Fruit fly (Drosophila melanogaster) whole organism, larva: ENCODE data around the gene CG11436.

ENCODE experiments used
- noc ChIP-seq: fragments of 200-800 bp; sonication (Bioruptor generic); optimal IDR thresholded peaks from 3 replicates; lab custom pipeline; 2019; ENCODE audit warnings: missing biosample characterization, mild to moderate bottlenecking, missing genetic modification characterization, moderate library complexity

CG11436 gene

dm6 chrX:4555833-4556232 lies 4.2 kb upstream of the CG11436 start:
- TF ChIP-seq noc (tag; lab: Kevin White, UChicago) = no peak

dm6 chrX:4554718-4555117 lies 3.0 kb upstream of the CG11436 start:
- no peak for TF ChIP-seq noc (tag; lab: Kevin White, UChicago)

dm6 chrX:4553999-4554398 lies 2.3 kb upstream of the CG11436 start, which contains the start of gene CG11444:
TSS of gene CG11444 (minus strand) at chrX:4554398.
- TF ChIP-seq noc (tag; lab: Kevin White, UChicago) = peak; percentile 26

dm6 chrX:4548611-4549120 lies 3.0 kb downstream of the CG11436 start, which contains the start of the genes Usf and CG15912:
TSS of gene Usf (minus strand) at chrX:4548794.
TSS of gene CG15912 (plus strand) at chrX:4549070.
- no peak for TF ChIP-seq noc (tag; lab: Kevin White, UChicago)

DNA sequence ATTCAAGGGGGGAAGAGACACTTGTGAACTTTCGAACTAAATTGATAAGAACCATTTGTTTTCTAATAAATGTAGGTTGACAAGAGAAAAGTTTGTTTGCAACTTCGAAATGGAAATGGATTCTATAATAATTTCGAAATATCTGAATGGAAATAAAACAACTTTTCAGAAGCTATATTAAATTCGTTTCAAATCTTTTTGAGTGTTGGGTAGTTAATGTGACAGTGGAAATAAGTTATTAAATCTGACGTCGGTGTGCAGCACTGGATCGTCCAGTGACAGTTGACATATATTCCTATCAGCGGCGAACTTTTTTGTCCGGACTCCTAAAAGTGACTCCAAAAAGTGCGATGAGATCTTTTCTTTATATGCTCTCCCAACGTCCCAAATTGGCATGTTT lies 9.3 kb downstream of the CG11436 start, which contains the start of gene CG3568:
Gene CG3568 (plus strand): TSS at position 278 of the 400 bp plus-strand sequence.
- TF ChIP-seq noc (tag; lab: Kevin White, UChicago) = no peak

DNA sequence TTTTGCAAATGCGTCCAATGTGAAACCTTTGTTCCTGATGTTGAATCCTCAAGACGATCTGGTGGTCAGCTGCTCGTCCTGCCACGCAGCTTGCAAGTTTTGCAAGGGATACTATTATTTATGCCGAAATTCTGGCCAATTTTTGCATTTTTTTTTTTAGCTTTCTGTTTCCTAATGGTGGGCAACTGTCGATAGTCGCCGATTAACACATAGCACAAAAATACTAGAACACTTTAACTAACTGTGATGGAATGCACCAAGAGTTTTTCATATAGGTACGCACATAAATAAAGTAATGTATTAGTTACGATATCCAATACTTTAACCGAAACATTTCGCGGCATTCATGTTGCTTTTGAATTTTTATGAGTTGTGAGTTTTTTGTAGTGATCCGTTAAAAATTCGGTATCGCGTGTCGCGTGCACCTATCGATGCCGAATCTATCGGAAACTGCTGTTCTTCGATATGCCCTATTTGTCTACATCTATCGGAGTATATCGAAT lies 11.2 kb downstream of the CG11436 start, which contains the start of the genes rb and CHOp24:
Gene rb (minus strand): TSS at position 197 of the 503 bp plus-strand sequence.
Gene CHOp24 (plus strand): TSS at position 479 of the 503 bp plus-strand sequence.
- no peak for TF ChIP-seq noc (tag; lab: Kevin White, UChicago)

- no peak for TF ChIP-seq noc (tag; lab: Kevin White, UChicago)
These were observed 17.7 kb downstream of the CG11436 start for dm6 chrX:4534002-4534401.

- no peak for TF ChIP-seq noc (tag; lab: Kevin White, UChicago)
These were observed 21.8 kb downstream of the CG11436 start, which contains the start of gene CG3556 for dm6 chrX:4529909-4530308. TSS of gene CG3556 (plus strand) at chrX:4530231.

DNA sequence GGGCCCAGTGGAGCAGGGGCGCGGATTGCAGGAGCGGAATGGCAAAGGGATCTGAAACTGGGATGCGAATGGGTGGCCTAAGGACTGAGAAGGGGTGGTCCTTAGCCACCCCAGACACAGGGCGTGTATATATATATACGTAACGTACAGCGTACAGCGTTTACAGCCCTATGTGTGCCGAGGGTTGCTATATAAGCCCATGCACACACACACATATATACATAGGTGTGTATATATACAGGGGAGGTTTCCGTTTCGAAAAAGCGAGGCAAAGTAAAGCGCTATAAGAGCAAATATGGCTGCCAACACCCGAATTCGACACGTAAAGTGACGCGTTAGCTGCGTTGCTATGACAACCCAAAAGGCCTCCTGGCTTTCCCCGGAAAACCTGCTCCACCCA lies 24.9 kb downstream of the CG11436 start:
- no peak for TF ChIP-seq noc (tag; lab: Kevin White, UChicago)

DNA sequence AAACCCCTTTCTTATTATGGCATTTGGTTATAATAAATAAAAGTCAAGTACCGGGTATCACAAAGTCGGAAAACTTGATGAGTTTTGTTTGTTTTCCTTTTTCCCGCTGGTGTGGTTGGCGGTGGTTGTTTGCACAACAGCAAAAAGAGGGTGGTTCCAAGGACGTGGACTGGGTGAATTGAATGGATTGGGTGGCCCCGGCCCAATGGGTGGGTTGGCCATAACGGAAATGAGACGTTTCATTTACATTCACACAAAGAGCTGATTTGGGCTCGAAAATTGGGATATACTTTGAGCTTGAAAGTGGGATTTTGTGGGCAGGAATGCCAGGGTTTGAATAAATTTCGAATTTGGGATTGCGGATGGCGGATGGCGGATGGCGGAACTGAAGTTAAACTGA lies 30.8 kb downstream of the CG11436 start:
- no peak for TF ChIP-seq noc (tag; lab: Kevin White, UChicago)

DNA sequence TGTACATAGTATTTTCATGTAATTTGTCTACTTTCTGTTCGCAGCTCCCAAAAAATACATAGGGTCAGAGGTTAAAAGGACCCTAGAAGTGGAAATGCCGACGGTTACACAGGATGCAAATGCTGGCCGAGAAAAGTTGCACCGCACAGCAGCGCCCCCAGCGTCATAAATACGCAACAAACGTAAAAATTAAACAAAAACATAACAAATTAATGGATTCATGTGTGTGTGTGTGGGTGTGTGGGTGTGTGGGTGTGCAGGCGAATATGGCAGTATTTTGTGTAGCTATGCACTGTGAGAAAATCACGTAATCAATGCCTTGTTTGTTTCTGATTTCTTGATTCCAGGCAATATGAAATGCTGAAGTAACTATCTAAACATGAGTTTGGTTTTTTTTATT lies 40.1 kb downstream of the CG11436 start:
- no peak for TF ChIP-seq noc (tag; lab: Kevin White, UChicago)

DNA sequence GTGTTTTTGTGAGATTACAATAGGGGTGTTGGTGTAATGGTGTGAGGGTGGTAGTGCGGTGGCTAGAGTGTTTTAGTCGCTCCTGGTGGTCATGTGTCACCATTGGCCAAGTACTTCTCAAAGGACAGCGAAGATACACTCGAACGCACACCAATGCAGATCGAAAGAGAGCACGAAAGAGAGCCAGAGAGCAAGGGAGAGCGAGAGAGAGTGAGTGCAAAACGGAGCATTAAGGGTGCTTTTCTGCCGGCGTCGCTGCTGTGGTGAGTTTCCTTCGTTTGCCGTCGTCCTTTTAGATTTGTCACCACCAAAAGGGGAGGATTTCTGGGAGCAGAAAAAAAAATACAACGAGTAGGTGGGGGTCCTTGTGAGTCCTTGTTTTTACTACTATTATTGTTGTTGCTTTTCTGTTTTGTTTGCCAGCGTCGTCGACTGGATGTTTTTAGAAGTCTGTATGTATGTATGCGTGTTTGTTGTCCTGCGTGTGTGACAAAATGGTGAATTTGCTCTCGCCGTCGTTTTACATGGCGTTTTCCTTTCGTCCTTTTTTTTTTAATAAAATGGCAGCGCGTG lies 43.5 kb downstream of the CG11436 start:
- TF ChIP-seq noc (tag; lab: Kevin White, UChicago) = no peak

- TF ChIP-seq noc (tag; lab: Kevin White, UChicago) = no peak
These were observed 44.6 kb downstream of the CG11436 start for dm6 chrX:4507121-4507520.

DNA sequence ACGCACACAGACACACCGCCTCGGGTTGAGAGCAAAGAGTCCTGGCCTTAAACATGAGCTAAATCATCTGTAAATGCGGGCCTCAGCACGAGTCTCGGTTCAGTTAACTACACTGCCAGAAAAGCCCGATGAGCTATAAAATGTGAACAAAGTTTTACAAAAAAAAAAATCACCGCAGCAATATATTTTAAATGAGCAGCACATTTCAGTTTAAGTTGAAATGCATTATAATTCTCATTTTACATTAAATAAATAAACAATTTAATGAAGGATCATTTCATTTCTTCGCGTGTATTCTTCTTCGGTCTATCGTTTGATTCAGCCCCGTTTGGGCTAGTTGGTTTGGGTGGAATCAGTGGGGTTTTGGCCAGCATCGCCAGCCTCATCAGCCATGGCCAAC lies 46.4 kb downstream of the CG11436 start:
- no peak for TF ChIP-seq noc (tag; lab: Kevin White, UChicago)

- TF ChIP-seq noc (tag; lab: Kevin White, UChicago) = no peak
These were observed 48.1 kb downstream of the CG11436 start for dm6 chrX:4503542-4503941.
